Fruit fly (Drosophila melanogaster) whole organism, embryonic: ENCODE results near the gene Xport-B.
A peak's percentile ranks its signal among the peaks of the same experiment; 100 is the strongest.

Experiments
- CG10654 ChIP-seq: fragments of 200-800 bp; sonication (Bioruptor generic); optimal IDR thresholded peaks from 2 replicates; lab custom pipeline; 2016; ENCODE audit warnings: missing biosample characterization, missing genetic modification characterization
- CG12769 ChIP-seq: fragments of 200-800 bp; sonication (Bioruptor generic); optimal IDR thresholded peaks from 2 replicates; lab custom pipeline; 2019; ENCODE audit warnings: missing biosample characterization, mild to moderate bottlenecking, missing genetic modification characterization, moderate library complexity
- CG13123 ChIP-seq: fragments of 200-800 bp; sonication (Bioruptor generic); optimal IDR thresholded peaks from 2 replicates; lab custom pipeline; 2016; ENCODE audit warnings: missing biosample characterization, missing genetic modification characterization
- CG13424 ChIP-seq: fragments of 200-800 bp; sonication (Bioruptor generic); optimal IDR thresholded peaks from 2 replicates; lab custom pipeline; 2019; ENCODE audit warnings: missing biosample characterization, mild to moderate bottlenecking, missing genetic modification characterization, moderate library complexity
- CG14667 ChIP-seq: fragments of 200-800 bp; sonication (Bioruptor generic); IDR thresholded peaks from 2 replicates; pipeline ENCODE4 v1.3.6; 2022; ENCODE audit warnings: missing biosample characterization, missing genetic modification characterization
- CG14965 ChIP-seq: fragments of 200-800 bp; sonication (Bioruptor generic); optimal IDR thresholded peaks from 2 replicates; lab custom pipeline; 2016; ENCODE audit warnings: missing biosample characterization, missing genetic modification characterization, borderline replicate concordance
- CG18599 ChIP-seq: fragments of 200-800 bp; sonication (Bioruptor generic); optimal IDR thresholded peaks from 3 replicates; lab custom pipeline; 2017; ENCODE audit warnings: missing biosample characterization, missing genetic modification characterization, mild to moderate bottlenecking, moderate library complexity, missing genetic modification reagents
- CG18764 ChIP-seq: fragments of 200-800 bp; sonication (Bioruptor generic); optimal IDR thresholded peaks from 3 replicates; lab custom pipeline; 2016; ENCODE audit warnings: missing biosample characterization, missing genetic modification characterization
- CG2199 ChIP-seq: fragments of 200-800 bp; sonication (Bioruptor generic); IDR thresholded peaks from 3 replicates; pipeline ENCODE4 v1.3.6; 2022; ENCODE audit warnings: missing biosample characterization, missing genetic modification characterization
- CG2875 ChIP-seq: fragments of 200-800 bp; sonication (Bioruptor generic); optimal IDR thresholded peaks from 2 replicates; lab custom pipeline; 2017; ENCODE audit warnings: missing biosample characterization, mild to moderate bottlenecking, missing genetic modification characterization, missing genetic modification reagents
- CG2889 ChIP-seq: fragments of 200-800 bp; sonication (Bioruptor generic); IDR thresholded peaks from 3 replicates; pipeline ENCODE4 v1.3.6; 2022; ENCODE audit warnings: missing biosample characterization, missing genetic modification characterization
- CG33557 ChIP-seq: fragments of 200-800 bp; sonication (Bioruptor generic); optimal IDR thresholded peaks from 2 replicates; lab custom pipeline; 2019; ENCODE audit warnings: missing biosample characterization, mild to moderate bottlenecking, missing genetic modification characterization, moderate library complexity
- CG5245 ChIP-seq: fragments of 200-800 bp; sonication (Bioruptor generic); optimal IDR thresholded peaks from 3 replicates; lab custom pipeline; 2016; ENCODE audit warnings: missing biosample characterization, missing genetic modification characterization
- CG6254 ChIP-seq: fragments of 200-800 bp; sonication (Bioruptor generic); optimal IDR thresholded peaks from 3 replicates; lab custom pipeline; 2017; ENCODE audit warnings: mild to moderate bottlenecking, missing biosample characterization, missing genetic modification reagents, missing genetic modification characterization
- CG8765 ChIP-seq: fragments of 200-800 bp; sonication (Bioruptor generic); IDR thresholded peaks from 2 replicates; pipeline ENCODE4 v1.3.6; 2022; ENCODE audit warnings: missing biosample characterization, missing genetic modification characterization
- CG8924 ChIP-seq: fragments of 200-800 bp; optimal IDR thresholded peaks from 3 replicates; lab custom pipeline; 2019; ENCODE audit warnings: missing biosample characterization, mild to moderate bottlenecking, missing genetic modification characterization, moderate library complexity
- CG9215 ChIP-seq: fragments of 200-800 bp; sonication (Bioruptor generic); IDR thresholded peaks from 2 replicates; pipeline ENCODE4 v1.3.6; 2022; ENCODE audit warnings: missing biosample characterization, missing genetic modification characterization
- CHES-1-like ChIP-seq: fragments of 200-800 bp; sonication (Bioruptor generic); optimal IDR thresholded peaks from 2 replicates; lab custom pipeline; 2016; ENCODE audit warnings: missing biosample characterization, missing genetic modification characterization
- D ChIP-seq, 2 experiments: fragments of 200-800 bp in 1 of 2; fragments of >200 bp in 1 of 2; sonication (Bioruptor generic) in 1 of 2; optimal IDR thresholded peaks; 2 replicates in 1 of 2; 3 replicates in 1 of 2; lab custom pipeline; 2017; ENCODE audit warnings: mild to moderate bottlenecking in 1 of 2, missing biosample characterization in 1 of 2, missing genetic modification characterization in 1 of 2, missing genetic modification reagents in 1 of 2
- Dek ChIP-seq: fragments of 200-800 bp; sonication (Bioruptor generic); optimal IDR thresholded peaks from 3 replicates; lab custom pipeline; 2019; ENCODE audit warnings: missing biosample characterization, mild to moderate bottlenecking, missing genetic modification characterization, moderate library complexity
- Dip3 ChIP-seq: fragments of 200-800 bp; sonication (Bioruptor generic); optimal IDR thresholded peaks from 3 replicates; lab custom pipeline; 2016; ENCODE audit warnings: missing biosample characterization, missing genetic modification characterization
- Doc3 ChIP-seq: fragments of 200-800 bp; sonication (Bioruptor generic); IDR thresholded peaks from 3 replicates; pipeline ENCODE4 v1.3.6; 2022; ENCODE audit warnings: missing biosample characterization, missing genetic modification characterization; ENCODE audit not compliant: partially characterized antibody
- HmgZ ChIP-seq: fragments of 200-800 bp; sonication (Bioruptor generic); optimal IDR thresholded peaks from 2 replicates; lab custom pipeline; 2018; ENCODE audit warnings: missing biosample characterization, mild to moderate bottlenecking, missing genetic modification characterization
- Hr39 ChIP-seq: fragments of >200 bp; optimal IDR thresholded peaks from 2 replicates; lab custom pipeline; 2017
- Hr51 ChIP-seq, 2 experiments: fragments of 200-800 bp; sonication (Bioruptor generic); optimal IDR thresholded peaks; 2 replicates in 1 of 2; 3 replicates in 1 of 2; lab custom pipeline; 2016 to 2018; ENCODE audit warnings: missing biosample characterization in 2 of 2, missing genetic modification characterization in 2 of 2, mild to moderate bottlenecking in 1 of 2, moderate library complexity in 1 of 2
- Jarid2 ChIP-seq: fragments of 200-800 bp; sonication (Bioruptor generic); optimal IDR thresholded peaks from 3 replicates; lab custom pipeline; 2017; ENCODE audit warnings: mild to moderate bottlenecking, missing biosample characterization, missing genetic modification reagents, missing genetic modification characterization
- Lim3 ChIP-seq: fragments of 200-800 bp; sonication (Bioruptor generic); IDR thresholded peaks from 2 replicates; pipeline ENCODE4 v1.3.6; 2022; ENCODE audit warnings: missing biosample characterization, missing genetic modification characterization
- Lpt ChIP-seq: fragments of >200 bp; optimal IDR thresholded peaks from 2 replicates; lab custom pipeline; 2018; ENCODE audit warnings: missing biosample characterization, missing genetic modification characterization
- MTF-1 ChIP-seq: fragments of 200-800 bp; sonication (Bioruptor generic); optimal IDR thresholded peaks from 2 replicates; lab custom pipeline; 2018; ENCODE audit warnings: missing biosample characterization, mild to moderate bottlenecking, missing genetic modification characterization, borderline replicate concordance
- Side ChIP-seq: fragments of 200-800 bp; sonication (Bioruptor generic); optimal IDR thresholded peaks from 2 replicates; lab custom pipeline; 2016; ENCODE audit warnings: missing biosample characterization, missing genetic modification characterization
- ap ChIP-seq: fragments of 200-800 bp; sonication (Bioruptor generic); IDR thresholded peaks from 2 replicates; pipeline ENCODE4 v1.3.6; 2022; ENCODE audit warnings: missing biosample characterization, missing genetic modification characterization
- az2 ChIP-seq: fragments of 200-800 bp; sonication (Bioruptor generic); optimal IDR thresholded peaks from 3 replicates; lab custom pipeline; 2016; ENCODE audit warnings: missing biosample characterization, missing genetic modification characterization
- btn ChIP-seq: fragments of 200-800 bp; sonication (Bioruptor generic); optimal IDR thresholded peaks from 2 replicates; lab custom pipeline; 2016; ENCODE audit warnings: missing biosample characterization, missing genetic modification characterization
- corto ChIP-seq: fragments of 200-800 bp; sonication (Bioruptor generic); optimal IDR thresholded peaks from 2 replicates; lab custom pipeline; 2016; ENCODE audit warnings: missing biosample characterization, mild to moderate bottlenecking, missing genetic modification characterization, moderate library complexity
- dmrt99B ChIP-seq: fragments of 200-800 bp; sonication (Bioruptor generic); optimal IDR thresholded peaks from 2 replicates; lab custom pipeline; 2018; ENCODE audit warnings: missing biosample characterization, mild to moderate bottlenecking, missing genetic modification characterization, moderate library complexity
- fd3F ChIP-seq: fragments of 200-800 bp; sonication (Bioruptor generic); optimal IDR thresholded peaks from 2 replicates; lab custom pipeline; 2018; ENCODE audit warnings: missing biosample characterization, mild to moderate bottlenecking, missing genetic modification characterization, moderate library complexity
- fru ChIP-seq: fragments of >200 bp; optimal IDR thresholded peaks from 2 replicates; lab custom pipeline; 2017
- jumu ChIP-seq: fragments of 200-800 bp; sonication (Bioruptor generic); optimal IDR thresholded peaks from 3 replicates; lab custom pipeline; 2016; ENCODE audit warnings: missing biosample characterization, missing genetic modification characterization
- lov ChIP-seq, 2 experiments: fragments of 200-800 bp in 1 of 2; fragments of >200 bp in 1 of 2; sonication (Bioruptor generic) in 1 of 2; IDR thresholded peaks in 1 of 2; optimal IDR thresholded peaks in 1 of 2; 2 replicates in 1 of 2; 3 replicates in 1 of 2; pipeline versions ENCODE4 v1.3.6 to Lab custom; 2017 to 2022; ENCODE audit warnings: missing biosample characterization in 1 of 2, missing genetic modification characterization in 1 of 2
- onecut ChIP-seq: fragments of 200-800 bp; sonication (Bioruptor generic); IDR thresholded peaks from 2 replicates; pipeline ENCODE4 v1.3.6; 2022; ENCODE audit warnings: missing biosample characterization, missing genetic modification characterization
- pan ChIP-seq, 4 experiments: fragments of >200 bp in 3 of 4; fragments of 200-800 bp in 1 of 4; sonication (Bioruptor generic) in 1 of 4; optimal IDR thresholded peaks in 3 of 4; IDR thresholded peaks in 1 of 4; 2 replicates each; pipeline versions ENCODE4 v1.3.6 to Lab custom; 2017 to 2022; ENCODE audit warnings: missing biosample characterization in 2 of 4, missing genetic modification characterization in 2 of 4, mixed read lengths in 1 of 4
- sc ChIP-seq, 3 experiments: fragments of >200 bp in 2 of 3; fragments of 200-800 bp in 1 of 3; sonication (Bioruptor generic) in 1 of 3; optimal IDR thresholded peaks; 2 replicates in 2 of 3; 3 replicates in 1 of 3; lab custom pipeline; 2017; ENCODE audit warnings: mild to moderate bottlenecking in 1 of 3, missing biosample characterization in 1 of 3, missing genetic modification characterization in 1 of 3, missing genetic modification reagents in 1 of 3
- sqz ChIP-seq: fragments of 200-800 bp; sonication (Bioruptor generic); optimal IDR thresholded peaks from 3 replicates; lab custom pipeline; 2018; ENCODE audit warnings: missing biosample characterization, mild to moderate bottlenecking, missing genetic modification characterization
- stwl ChIP-seq: fragments of 200-800 bp; sonication (Bioruptor generic); optimal IDR thresholded peaks from 3 replicates; lab custom pipeline; 2018; ENCODE audit warnings: missing biosample characterization, mild to moderate bottlenecking, missing genetic modification characterization, moderate library complexity
- trem ChIP-seq: fragments of 200-800 bp; optimal IDR thresholded peaks from 3 replicates; lab custom pipeline; 2019; ENCODE audit warnings: missing biosample characterization, mild to moderate bottlenecking, missing genetic modification characterization, moderate library complexity
- unc-4 ChIP-seq: fragments of 200-800 bp; sonication (Bioruptor generic); IDR thresholded peaks from 2 replicates; pipeline ENCODE4 v1.3.6; 2022; ENCODE audit warnings: missing biosample characterization, missing genetic modification characterization; ENCODE audit not compliant: partially characterized antibody
- zfh2 ChIP-seq: fragments of 200-800 bp; sonication (Bioruptor generic); optimal IDR thresholded peaks from 2 replicates; lab custom pipeline; 2016; ENCODE audit warnings: missing biosample characterization, missing genetic modification characterization

The Xport-B gene

DNA sequence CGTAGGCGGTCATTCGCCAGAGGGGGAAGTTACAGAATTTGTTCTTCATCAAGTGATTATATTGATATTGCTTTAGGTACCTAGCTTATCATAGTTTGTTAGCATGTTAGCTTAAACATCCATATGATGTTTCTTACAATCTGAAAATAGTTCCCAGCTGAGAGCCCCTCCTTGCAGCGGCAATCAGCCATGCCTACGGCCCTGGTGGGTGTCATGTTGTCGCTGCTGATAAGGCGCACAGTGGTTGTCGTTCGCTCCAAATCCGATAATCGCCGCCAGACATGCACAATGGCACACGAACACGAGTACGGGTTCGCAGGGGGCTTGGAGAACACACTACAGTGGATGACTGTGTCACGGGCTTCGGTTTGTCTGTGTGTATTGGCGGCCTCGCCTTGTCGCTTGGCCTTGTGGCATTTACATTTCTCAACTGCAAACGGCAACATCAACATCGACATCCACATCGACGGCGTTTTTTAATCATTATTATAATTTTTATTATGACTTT is 9.2 kb downstream of the Xport-B start (continued):
- peak; percentile 50 for TF ChIP-seq CG2875 (GFP tag; lab: Kevin White, UChicago)
- peak; percentile 38 for TF ChIP-seq MTF-1 (GFP tag; lab: Kevin White, UChicago)
- peak; percentile 97 for TF ChIP-seq CG12769
- TF ChIP-seq CG8765 (GFP tag; lab: Robert Waterston, UW) = peak; percentile 50; the same call in 1 of the 2 replicates
- TF ChIP-seq CG33557 (GFP tag; lab: Kevin White, UChicago) = no peak
- peak; percentile 14 for TF ChIP-seq CG14965 (GFP tag; lab: Kevin White, UChicago)
- TF ChIP-seq HmgZ (tag; lab: Kevin White, UChicago) = peak; percentile 86
- TF ChIP-seq btn = no peak
- TF ChIP-seq dmrt99B = peak; percentile 75
- no peak for TF ChIP-seq D (optimal IDR thresholded peaks at IDR 0.05; lab: Kevin White, UChicago)
- TF ChIP-seq D (GFP tag; optimal IDR thresholded peaks at IDR 0.05; lab: Kevin White, UChicago) = peak; percentile 42
- no peak for TF ChIP-seq unc-4 (GFP tag; lab: Robert Waterston, UW)
- TF ChIP-seq Hr51 (GFP tag; optimal IDR thresholded peaks at IDR 0.05; lab: Kevin White, UChicago) = peak; percentile 72 to 85
- peak; percentile 36 for TF ChIP-seq trem (tag; lab: Kevin White, UChicago)
- TF ChIP-seq stwl (tag; lab: Kevin White, UChicago) = no peak
- TF ChIP-seq CG18764 (GFP tag; lab: Kevin White, UChicago) = peak; percentile 28
- TF ChIP-seq ap = peak; percentile 58
- peak; percentile 79 for TF ChIP-seq az2 (GFP tag; lab: Kevin White, UChicago)
- TF ChIP-seq CG14667 (GFP tag; lab: Robert Waterston, UW) = peak; percentile 77
- TF ChIP-seq jumu (GFP tag; lab: Kevin White, UChicago) = peak; percentile 52
- peak; percentile 87 for TF ChIP-seq CG2199 (GFP tag; lab: Robert Waterston, UW)
- TF ChIP-seq fru (lab: Kevin White, UChicago) = no peak
- no peak for TF ChIP-seq Hr39 (lab: Kevin White, UChicago)
- TF ChIP-seq CG6254 = peak; percentile 74
- TF ChIP-seq onecut (GFP tag; lab: Robert Waterston, UW) = peak; percentile 59
- peak; percentile 54 for TF ChIP-seq corto (GFP tag; lab: Kevin White, UChicago)
- peak; percentile 70 for TF ChIP-seq CG13123 (GFP tag; lab: Kevin White, UChicago)
- peak; percentile 48; the same call in 2 of the 3 replicates for TF ChIP-seq CG2889
- TF ChIP-seq Side = peak; percentile 77
- peak; percentile 86 for TF ChIP-seq Dip3 (GFP tag; lab: Kevin White, UChicago)
- TF ChIP-seq CG10654 (GFP tag; lab: Kevin White, UChicago) = peak; percentile 28
- peak; percentile 66 for TF ChIP-seq CHES-1-like (GFP tag; lab: Kevin White, UChicago)
- peak; percentile 61 for TF ChIP-seq fd3F
- peak; percentile 14 for TF ChIP-seq sqz (GFP tag; lab: Kevin White, UChicago)
- TF ChIP-seq zfh2 (GFP tag; lab: Kevin White, UChicago) = peak; percentile 82
- TF ChIP-seq Lpt (GFP tag; lab: Kevin White, UChicago) = no peak
- TF ChIP-seq CG8924 (tag; lab: Kevin White, UChicago) = peak; percentile 70
- TF ChIP-seq lov (optimal IDR thresholded peaks at IDR 0.05; lab: Kevin White, UChicago) = no peak
- TF ChIP-seq lov (GFP tag; IDR thresholded peaks at IDR 0.05; lab: Robert Waterston, UW) = 0 out of 3 replicates have a peak, but pooled peaks have one; percentile 56
- peak; percentile 46; the same call in 1 of the 2 replicates for TF ChIP-seq Lim3
- TF ChIP-seq CG9215 = peak; percentile 85
- no peak for TF ChIP-seq sc (optimal IDR thresholded peaks at IDR 0.05; lab: Kevin White, UChicago)
- peak; percentile 48 for TF ChIP-seq sc (GFP tag; optimal IDR thresholded peaks at IDR 0.05; lab: Kevin White, UChicago)
- peak; percentile 92 for TF ChIP-seq CG18599 (GFP tag; lab: Kevin White, UChicago)
- TF ChIP-seq CG13424 (tag; lab: Kevin White, UChicago) = peak; percentile 78
- peak; percentile 55 for TF ChIP-seq CG5245 (GFP tag; lab: Kevin White, UChicago)
- peak; percentile 59 for TF ChIP-seq Dek
- TF ChIP-seq pan (optimal IDR thresholded peaks at IDR 0.05; lab: Kevin White, UChicago) = no peak
- TF ChIP-seq pan (GFP tag; optimal IDR thresholded peaks at IDR 0.05 in 1 of 2, IDR thresholded peaks at IDR 0.05 in 1 of 2) = peak in 1 of 2 experiments; percentile 90
- no peak for TF ChIP-seq Jarid2
- no peak for TF ChIP-seq Doc3 (GFP tag; lab: Robert Waterston, UW)
